Worm (Caenorhabditis elegans): ENCODE measurements around the gene rfc-4.
A peak's percentile ranks its signal among the peaks of the same experiment; 100 is the strongest.

Gene rfc-4

DNA sequence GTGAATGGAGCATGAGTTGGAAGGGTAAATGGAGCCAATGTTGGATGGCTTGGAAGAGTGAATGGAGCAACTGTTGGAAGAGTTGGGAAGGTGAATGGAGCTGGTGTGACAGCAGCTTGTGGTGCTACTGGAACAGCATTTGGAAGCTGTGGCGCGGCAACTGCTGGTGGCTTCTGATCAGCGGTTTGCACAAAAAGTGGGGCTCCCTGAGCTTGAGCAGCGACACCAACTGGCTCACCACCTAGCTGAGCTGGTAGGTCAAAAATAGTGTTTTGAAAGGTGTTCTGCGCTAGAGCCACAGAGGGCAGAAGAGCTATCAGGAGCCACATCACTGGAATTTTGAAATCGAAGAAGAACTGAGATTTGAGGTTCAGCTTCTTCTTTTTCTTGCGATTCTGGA lies 26.7 kb upstream of the rfc-4 start:
- TF ChIP-seq ztf-4 (tag; optimal IDR thresholded peaks at IDR 0.05) (no peak), mbf-1 (tag; optimal IDR thresholded peaks at IDR 0.05) (no peak), nhr-12 (tag; optimal IDR thresholded peaks at IDR 0.05) (no peak), dmd-4 (tag; optimal IDR thresholded peaks at IDR 0.05) (no peak), lin-39 (tag; optimal IDR thresholded peaks at IDR 0.05) (no peak), blmp-1 (tag; optimal IDR thresholded peaks at IDR 0.05; ENCODE audit: insufficient read depth) (no peak), ztf-1 (GFP tag; conservative IDR thresholded peaks at IDR 0.05) (no peak), nhr-129 (tag; optimal IDR thresholded peaks at IDR 0.05) (no peak), ZK546.5 (tag; optimal IDR thresholded peaks at IDR 0.05) (no peak), nhr-10 (tag; optimal IDR thresholded peaks at IDR 0.05) (no peak), aly-2 (tag; optimal IDR thresholded peaks at IDR 0.05) (no peak)

ce11 chrIII:6945747-6946146 lies 26.3 kb upstream of the rfc-4 start, which contains the start of gene abu-13:
Gene abu-13 (minus strand): TSS chrIII:6945898.
- TF ChIP-seq nhr-11 (tag; optimal IDR thresholded peaks at IDR 0.05): no peak
- peak; percentile 7 for TF ChIP-seq sem-4 (tag; optimal IDR thresholded peaks at IDR 0.05)
- TF ChIP-seq Y55F3AM.14 (GFP tag; optimal IDR thresholded peaks at IDR 0.05): no peak
- TF ChIP-seq nhr-21 (tag; optimal IDR thresholded peaks at IDR 0.05): peak; percentile 30
- no peak for TF ChIP-seq crh-2 (tag; optimal IDR thresholded peaks at IDR 0.05)
- no peak for TF ChIP-seq fos-1 (tag; optimal IDR thresholded peaks at IDR 0.05)
- no peak for TF ChIP-seq mab-5 (tag; optimal IDR thresholded peaks at IDR 0.05)

DNA sequence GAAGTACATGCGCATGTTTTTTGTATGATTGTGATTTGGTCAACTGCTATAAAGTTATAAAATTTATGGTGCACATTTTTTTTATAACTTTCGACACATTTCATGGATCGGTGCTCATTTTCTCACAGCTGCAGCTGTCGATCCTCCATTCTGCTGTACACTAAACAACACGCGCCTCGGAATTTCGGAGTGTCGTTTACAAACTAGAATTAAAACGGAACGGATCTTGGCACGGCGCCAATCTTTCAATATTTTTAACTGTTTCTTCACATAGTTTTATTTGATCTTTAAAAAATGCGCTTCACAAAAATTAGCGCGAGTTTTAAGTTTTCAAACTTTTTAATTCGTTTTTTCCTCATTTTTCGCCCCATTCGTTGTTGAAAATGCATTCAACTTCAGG lies 25.7 kb upstream of the rfc-4 start, which contains the start of gene let-711:
Gene let-711, plus strand, starts transcription at position 337 of the 400 bp plus-strand sequence.
- no peak for TF ChIP-seq sma-9 (GFP tag; optimal IDR thresholded peaks at IDR 0.05)
- TF ChIP-seq sma-9 (tag; optimal IDR thresholded peaks at IDR 0.05): no peak
- TF ChIP-seq ZK546.5 (tag; optimal IDR thresholded peaks at IDR 0.05): no peak
- TF ChIP-seq lsy-2 (tag; optimal IDR thresholded peaks at IDR 0.05): peak in 1 of 2 experiments; percentile 37
- no peak for TF ChIP-seq nhr-237 (tag; optimal IDR thresholded peaks at IDR 0.05)
- TF ChIP-seq lin-39 (tag; optimal IDR thresholded peaks at IDR 0.05): no peak
- no peak for TF ChIP-seq sma-3 (GFP tag; optimal IDR thresholded peaks at IDR 0.05)
- no peak for TF ChIP-seq egl-27 (tag; optimal IDR thresholded peaks at IDR 0.05)
- peak; percentile 20 for TF ChIP-seq unc-55 (GFP tag; optimal IDR thresholded peaks at IDR 0.05)
- no peak for TF ChIP-seq mdl-1 (tag; optimal IDR thresholded peaks at IDR 0.05)
- peak; percentile 26 for TF ChIP-seq C34F6.9 (tag; optimal IDR thresholded peaks at IDR 0.05)
- no peak for TF ChIP-seq skn-1 (tag; optimal IDR thresholded peaks at IDR 0.05)
- no peak for TF ChIP-seq lin-11 (tag; optimal IDR thresholded peaks at IDR 0.05)
- TF ChIP-seq Y55F3AM.14 (GFP tag; optimal IDR thresholded peaks at IDR 0.05): no peak
- TF ChIP-seq nhr-23 (tag; optimal IDR thresholded peaks at IDR 0.05): no peak
- TF ChIP-seq unc-39 (tag; optimal IDR thresholded peaks at IDR 0.05): no peak
- TF ChIP-seq crh-2 (tag; optimal IDR thresholded peaks at IDR 0.05): no peak
- TF ChIP-seq nhr-10 (tag; optimal IDR thresholded peaks at IDR 0.05): no peak
- no peak for TF ChIP-seq nhr-21 (tag; optimal IDR thresholded peaks at IDR 0.05)
- TF ChIP-seq ztf-1 (GFP tag; conservative IDR thresholded peaks at IDR 0.05): no peak
- TF ChIP-seq nhr-77 (tag; optimal IDR thresholded peaks at IDR 0.05): no peak
- no peak for TF ChIP-seq blmp-1 (tag; optimal IDR thresholded peaks at IDR 0.05; ENCODE audit: insufficient read depth)

DNA sequence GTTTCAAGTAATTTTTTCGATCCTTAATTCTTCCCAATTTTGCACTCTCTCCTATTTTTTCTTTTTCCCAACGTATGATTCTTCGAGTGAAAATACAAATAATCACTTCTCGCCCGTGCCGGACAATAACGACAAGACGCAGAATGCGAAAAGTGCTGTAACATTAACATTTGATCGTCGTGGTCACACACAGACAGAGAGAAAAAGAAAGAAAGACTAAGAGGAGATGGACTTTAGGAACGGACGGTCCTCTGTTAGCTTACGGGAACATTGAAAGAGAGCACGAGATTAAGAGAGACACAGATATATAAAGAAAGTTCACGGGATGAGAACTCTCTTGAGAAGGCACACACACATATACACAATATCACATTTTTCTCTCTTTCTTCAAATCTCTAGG lies 24.2 kb upstream of the rfc-4 start:
- TF ChIP-seq fos-1 (tag; optimal IDR thresholded peaks at IDR 0.05) (peak; percentile 17), R02D3.7 (tag; optimal IDR thresholded peaks at IDR 0.05) (no peak), F13H6.1 (tag; optimal IDR thresholded peaks at IDR 0.05) (peak; percentile 7), mdl-1 (tag; optimal IDR thresholded peaks at IDR 0.05) (no peak), crh-2 (tag; optimal IDR thresholded peaks at IDR 0.05) (no peak), sem-4 (tag; optimal IDR thresholded peaks at IDR 0.05) (peak; percentile 31), skn-1 (tag; optimal IDR thresholded peaks at IDR 0.05) (no peak), alr-1 (tag; optimal IDR thresholded peaks at IDR 0.05) (no peak), C34F6.9 (tag; optimal IDR thresholded peaks at IDR 0.05) (peak; percentile 12), aly-2 (tag; optimal IDR thresholded peaks at IDR 0.05) (no peak), mbf-1 (tag; optimal IDR thresholded peaks at IDR 0.05) (no peak)

- TF ChIP-seq blmp-1 (tag; optimal IDR thresholded peaks at IDR 0.05; ENCODE audit: insufficient read depth) (peak; percentile 43), nhr-25 (tag; optimal IDR thresholded peaks at IDR 0.05) (no peak), C34F6.9 (tag; optimal IDR thresholded peaks at IDR 0.05) (peak; percentile 59), lsy-2 (tag; optimal IDR thresholded peaks at IDR 0.05) (peak in 1 of 2 experiments; percentile 41), zag-1 (tag; optimal IDR thresholded peaks at IDR 0.05) (no peak), unc-55 (GFP tag; optimal IDR thresholded peaks at IDR 0.05) (peak; percentile 32)
Measured at ce11 chrIII:6951435-6951834, 20.6 kb upstream of the rfc-4 start.

All from whole organism, L2 larva.